Worm (Caenorhabditis elegans) whole organism, late embryonic: Measurements from ENCODE around the gene math-22.

Source experiments
- K02D7.2 ChIP-seq: sonication (generic microtip); optimal IDR thresholded peaks from 2 replicates; lab custom pipeline; 2017; ENCODE audit warnings: mild to moderate bottlenecking, missing genetic modification characterization, missing compliant biosample characterization
- K09A11.1 ChIP-seq: sonication (generic microtip); optimal IDR thresholded peaks from 2 replicates; lab custom pipeline; 2017; ENCODE audit warnings: antibody characterized with exemption, mild to moderate bottlenecking, missing genetic modification characterization, missing compliant biosample characterization; ENCODE audit not compliant: insufficient read depth
- T23F11.4 ChIP-seq: fragments of 200-800 bp; sonication (Bioruptor generic); optimal IDR thresholded peaks from 2 replicates; lab custom pipeline; 2018; ENCODE audit warnings: mild to moderate bottlenecking, missing genetic modification characterization, missing compliant biosample characterization
- ahr-1 ChIP-seq: sonication (generic microtip); optimal IDR thresholded peaks from 2 replicates; lab custom pipeline; 2016; ENCODE audit warnings: missing genetic modification characterization, missing compliant biosample characterization
- ama-1 ChIP-seq: fragments of 150-350 bp; optimal IDR thresholded peaks from 2 replicates; lab custom pipeline; 2014
- ceh-18 ChIP-seq: sonication (generic microtip); optimal IDR thresholded peaks from 2 replicates; lab custom pipeline; 2016; ENCODE audit warnings: missing genetic modification characterization, missing compliant biosample characterization
- ceh-2 ChIP-seq: sonication (generic microtip); optimal IDR thresholded peaks from 2 replicates; lab custom pipeline; 2016; ENCODE audit warnings: missing genotype, missing genetic modification characterization, missing compliant biosample characterization
- ceh-31 ChIP-seq: sonication (generic microtip); optimal IDR thresholded peaks from 2 replicates; lab custom pipeline; 2016; ENCODE audit warnings: missing genetic modification characterization, missing compliant biosample characterization
- ceh-34 ChIP-seq: sonication (generic microtip); optimal IDR thresholded peaks from 2 replicates; lab custom pipeline; 2016; ENCODE audit warnings: mild to moderate bottlenecking, missing genetic modification characterization, missing compliant biosample characterization
- ceh-45 ChIP-seq: fragments of 200-800 bp; sonication (Bioruptor generic); IDR thresholded peaks from 2 replicates; pipeline ENCODE4 v1.3.6; 2022; ENCODE audit warnings: missing genetic modification reagents, missing genetic modification characterization, missing compliant biosample characterization
- ceh-48 ChIP-seq: sonication (generic microtip); optimal IDR thresholded peaks from 2 replicates; lab custom pipeline; 2016; ENCODE audit warnings: missing genetic modification characterization, inconsistent platforms, missing compliant biosample characterization
- ceh-6 ChIP-seq: fragments of 200-800 bp; sonication (Bioruptor generic); optimal IDR thresholded peaks from 2 replicates; lab custom pipeline; 2018; ENCODE audit warnings: mild to moderate bottlenecking, missing genetic modification characterization, missing compliant biosample characterization
- ceh-9 ChIP-seq: sonication (generic microtip); optimal IDR thresholded peaks from 2 replicates; lab custom pipeline; 2016; ENCODE audit warnings: mild to moderate bottlenecking, missing genetic modification characterization, inconsistent platforms, missing compliant biosample characterization
- che-1 ChIP-seq: sonication (generic microtip); optimal IDR thresholded peaks from 2 replicates; lab custom pipeline; 2016; ENCODE audit warnings: mild to moderate bottlenecking, missing genetic modification characterization, missing compliant biosample characterization
- dmd-4 ChIP-seq: sonication (generic microtip); optimal IDR thresholded peaks from 2 replicates; lab custom pipeline; 2016; ENCODE audit warnings: borderline replicate concordance, missing genetic modification characterization, missing compliant biosample characterization
- dve-1 ChIP-seq: sonication (generic microtip); optimal IDR thresholded peaks from 2 replicates; lab custom pipeline; 2017; ENCODE audit warnings: antibody characterized with exemption, mild to moderate bottlenecking, missing genetic modification characterization, missing compliant biosample characterization
- elt-2 ChIP-seq: sonication (generic microtip); optimal IDR thresholded peaks from 2 replicates; lab custom pipeline; 2016; ENCODE audit warnings: missing genetic modification reagents, missing genetic modification characterization, missing compliant biosample characterization
- elt-4 ChIP-seq: sonication (generic microtip); optimal IDR thresholded peaks from 2 replicates; lab custom pipeline; 2016; ENCODE audit warnings: missing genetic modification characterization, missing compliant biosample characterization
- eyg-1 ChIP-seq: sonication (generic microtip); optimal IDR thresholded peaks from 2 replicates; lab custom pipeline; 2016; ENCODE audit warnings: missing genotype, missing genetic modification characterization, missing compliant biosample characterization
- fax-1 ChIP-seq: sonication (generic microtip); optimal IDR thresholded peaks from 2 replicates; lab custom pipeline; 2016; ENCODE audit warnings: missing genotype, missing genetic modification characterization, missing compliant biosample characterization
- fkh-10 ChIP-seq: fragments of 150-350 bp; optimal IDR thresholded peaks from 2 replicates; lab custom pipeline; 2014; ENCODE audit warnings: missing biosample characterization, missing genetic modification reagents, missing genetic modification characterization
- fkh-6 ChIP-seq: sonication (generic microtip); optimal IDR thresholded peaks from 2 replicates; lab custom pipeline; 2016; ENCODE audit warnings: missing genetic modification characterization, missing compliant biosample characterization
- hlh-13 ChIP-seq: fragments of 200-800 bp; sonication (Bioruptor generic); optimal IDR thresholded peaks from 2 replicates; lab custom pipeline; 2018; ENCODE audit warnings: mild to moderate bottlenecking, missing genetic modification characterization, missing compliant biosample characterization
- hlh-15 ChIP-seq: sonication (generic microtip); optimal IDR thresholded peaks from 2 replicates; lab custom pipeline; 2016; ENCODE audit warnings: missing genetic modification characterization, missing compliant biosample characterization
- lim-6 ChIP-seq: sonication (generic microtip); optimal IDR thresholded peaks from 2 replicates; lab custom pipeline; 2016; ENCODE audit warnings: missing genetic modification characterization, missing compliant biosample characterization
- mec-3 ChIP-seq: sonication (generic microtip); optimal IDR thresholded peaks from 2 replicates; lab custom pipeline; 2016; ENCODE audit warnings: borderline replicate concordance, missing genetic modification characterization, missing compliant biosample characterization
- nhr-232 ChIP-seq: sonication (generic microtip); optimal IDR thresholded peaks from 2 replicates; lab custom pipeline; 2016; ENCODE audit warnings: missing genetic modification characterization, missing compliant biosample characterization
- npax-4 ChIP-seq: sonication (generic microtip); optimal IDR thresholded peaks from 2 replicates; lab custom pipeline; 2016; ENCODE audit warnings: missing genetic modification characterization, missing compliant biosample characterization
- pat-9 ChIP-seq: fragments of 200-800 bp; sonication (Bioruptor generic); optimal IDR thresholded peaks from 2 replicates; lab custom pipeline; 2018; ENCODE audit warnings: mild to moderate bottlenecking, missing genetic modification characterization, moderate library complexity, missing compliant biosample characterization
- pha-2 ChIP-seq: sonication (generic microtip); optimal IDR thresholded peaks from 2 replicates; lab custom pipeline; 2017; ENCODE audit warnings: mild to moderate bottlenecking, missing genetic modification characterization, missing compliant biosample characterization
- pha-4 ChIP-seq: fragments of 150-350 bp; optimal IDR thresholded peaks from 2 replicates; lab custom pipeline; 2018; ENCODE audit warnings: missing biosample characterization, missing genetic modification reagents, missing genetic modification characterization
- pqm-1 ChIP-seq: sonication (generic microtip); optimal IDR thresholded peaks from 2 replicates; lab custom pipeline; 2016; ENCODE audit warnings: missing genetic modification characterization, missing compliant biosample characterization
- pros-1 ChIP-seq: fragments of 150-350 bp; optimal IDR thresholded peaks from 2 replicates; lab custom pipeline; 2014; ENCODE audit warnings: missing biosample characterization, missing genetic modification reagents, missing genetic modification characterization
- rnt-1 ChIP-seq: sonication (generic microtip); optimal IDR thresholded peaks from 2 replicates; lab custom pipeline; 2016; ENCODE audit warnings: missing genetic modification characterization, missing compliant biosample characterization
- sdc-2 ChIP-seq: sonication (generic microtip); optimal IDR thresholded peaks from 2 replicates; lab custom pipeline; 2016; ENCODE audit warnings: missing genotype, missing genetic modification characterization, missing compliant biosample characterization
- sox-2 ChIP-seq: fragments of 200-800 bp; sonication (Bioruptor generic); IDR thresholded peaks from 2 replicates; pipeline ENCODE4 v1.3.6; 2022; ENCODE audit warnings: missing genetic modification reagents, missing genetic modification characterization, missing compliant biosample characterization
- tbx-7 ChIP-seq: sonication (generic microtip); optimal IDR thresholded peaks from 2 replicates; lab custom pipeline; 2016; ENCODE audit warnings: missing genotype, missing genetic modification characterization, missing compliant biosample characterization
- unc-55 ChIP-seq: sonication (generic microtip); optimal IDR thresholded peaks from 2 replicates; lab custom pipeline; 2017; ENCODE audit warnings: missing biosample characterization, missing genetic modification reagents, missing genetic modification characterization
- unc-86 ChIP-seq: sonication (generic microtip); optimal IDR thresholded peaks from 2 replicates; lab custom pipeline; 2016; ENCODE audit warnings: missing genetic modification characterization, missing compliant biosample characterization
- zip-5 ChIP-seq: sonication (generic microtip); optimal IDR thresholded peaks from 2 replicates; lab custom pipeline; 2016; ENCODE audit warnings: missing genetic modification characterization, missing compliant biosample characterization
- ztf-16 ChIP-seq: sonication (generic microtip); optimal IDR thresholded peaks from 2 replicates; lab custom pipeline; 2017; ENCODE audit warnings: missing genetic modification characterization, missing compliant biosample characterization

Gene math-22

DNA sequence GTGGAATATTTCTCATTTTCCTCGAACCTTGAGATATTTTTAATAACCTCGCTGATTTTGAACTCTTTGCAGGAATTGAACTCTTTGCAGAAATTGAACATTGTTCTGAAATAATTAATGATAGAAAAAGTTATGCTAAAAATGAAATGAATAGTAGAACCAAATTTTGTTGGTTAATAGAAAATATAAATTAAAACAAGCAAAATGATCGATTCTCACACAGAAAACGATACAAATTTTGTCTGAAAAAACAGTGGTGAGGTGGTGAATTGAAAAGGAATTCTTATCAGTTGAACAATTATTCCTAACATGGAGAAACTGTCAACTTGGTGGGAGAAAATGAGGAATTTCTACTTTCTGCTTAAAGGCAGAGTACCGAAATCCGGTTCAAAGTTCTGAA is 20.6 kb upstream of the math-22 start, which contains the start of gene math-6:
Gene math-6, minus strand, starts transcription at position 101 of the 400 bp plus-strand sequence.
- no peak for TF ChIP-seq fkh-10 (GFP tag; lab: Kevin White, UChicago)
- no peak for TF ChIP-seq ceh-31 (tag; lab: Kevin White, UChicago)
- TF ChIP-seq tbx-7 (tag; lab: Kevin White, UChicago), result no peak
- TF ChIP-seq ceh-18 (tag; lab: Kevin White, UChicago), result no peak
- no peak for TF ChIP-seq K02D7.2 (tag; lab: Kevin White, UChicago)
- TF ChIP-seq elt-2 (tag; lab: Kevin White, UChicago), result no peak
- no peak for TF ChIP-seq hlh-15

DNA sequence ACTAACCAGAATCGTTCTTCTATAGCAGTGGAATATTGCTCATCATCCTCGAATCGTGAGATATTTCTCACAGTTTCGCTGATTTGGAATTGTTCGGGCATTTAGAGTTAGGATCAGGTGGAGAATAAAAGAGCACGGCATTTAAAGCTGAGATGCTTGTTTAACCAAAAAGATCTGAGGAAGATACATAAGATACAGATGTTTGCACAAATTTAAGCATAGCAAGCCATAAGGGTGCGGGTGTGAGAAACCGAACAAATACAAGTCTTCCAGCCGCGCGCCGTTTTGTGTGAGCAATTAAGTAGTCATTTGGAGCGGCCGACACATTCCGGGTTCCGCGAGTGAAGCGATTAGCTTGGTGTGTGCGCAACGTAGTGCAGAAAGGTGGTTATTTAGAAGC is 18.8 kb upstream of the math-22 start, which contains the start of gene math-7:
Gene math-7, minus strand, starts transcription at position 101 of the 400 bp plus-strand sequence.
- TF ChIP-seq ama-1 (lab: Kevin White, UChicago) (no peak), dve-1 (tag; lab: Kevin White, UChicago) (no peak), mec-3 (tag; lab: Kevin White, UChicago) (no peak)
- TF ChIP-seq, all 69 proteins: peak for 0

DNA sequence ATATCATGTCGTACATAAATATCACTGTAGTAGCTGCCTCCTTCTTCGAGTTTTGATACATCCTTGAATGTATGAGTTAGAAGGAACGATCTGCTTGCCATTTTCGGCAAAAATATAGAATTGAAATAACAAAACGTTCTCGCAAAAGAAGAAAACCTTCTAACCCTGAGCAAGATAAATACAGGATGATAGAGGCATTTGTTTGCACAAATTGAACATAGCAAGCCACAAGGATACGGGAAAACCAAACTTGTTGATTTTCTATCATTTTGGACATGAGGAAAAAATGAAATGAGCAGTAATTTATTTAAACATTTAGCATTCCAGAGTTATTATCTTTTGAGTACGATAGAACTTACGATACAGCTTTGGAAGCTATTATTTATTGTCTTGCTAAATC is 16.1 kb upstream of the math-22 start, which contains the start of gene math-8:
Gene math-8, minus strand, starts transcription at position 101 of the 400 bp plus-strand sequence.
- no peak for TF ChIP-seq elt-2 (tag; lab: Kevin White, UChicago)
- TF ChIP-seq lim-6 (tag; lab: Kevin White, UChicago), result no peak
- TF ChIP-seq unc-86 (tag; lab: Kevin White, UChicago), result no peak
- no peak for TF ChIP-seq ceh-6 (GFP tag; lab: Kevin White, UChicago)
- TF ChIP-seq pros-1 (tag; lab: Kevin White, UChicago), result no peak
- TF ChIP-seq dmd-4 (tag; lab: Kevin White, UChicago), result no peak
- TF ChIP-seq nhr-232 (tag; lab: Kevin White, UChicago), result no peak
- no peak for TF ChIP-seq unc-55
- TF ChIP-seq ama-1 (lab: Kevin White, UChicago), result no peak
- no peak for TF ChIP-seq eyg-1 (tag; lab: Kevin White, UChicago)
- TF ChIP-seq npax-4, result no peak
- TF ChIP-seq fkh-6 (tag; lab: Kevin White, UChicago), result no peak
- TF ChIP-seq ceh-9, result no peak
- no peak for TF ChIP-seq dve-1 (tag; lab: Kevin White, UChicago)

DNA sequence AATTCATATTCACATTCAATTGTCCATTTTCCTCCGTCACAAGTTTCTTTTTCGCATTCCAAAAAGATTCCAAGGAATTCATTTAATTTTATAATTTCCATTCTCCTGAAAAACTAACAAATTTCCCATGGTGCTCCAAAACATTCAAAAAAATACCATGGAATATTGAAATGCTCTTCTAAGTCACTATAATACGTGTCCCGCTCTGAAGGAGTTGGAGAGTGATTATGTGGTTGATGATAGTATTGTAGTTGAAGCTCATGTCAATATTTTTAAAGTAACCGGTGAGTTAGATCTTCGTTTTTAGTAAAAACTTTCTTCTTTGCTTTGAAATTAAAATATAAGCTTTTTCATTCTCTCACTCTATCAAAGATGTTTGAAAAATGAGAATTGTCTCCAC is 14.5 kb upstream of the math-22 start, which contains the start of gene math-9:
Gene math-9, minus strand, starts transcription at position 101 of the 400 bp plus-strand sequence.
- TF ChIP-seq lim-6 (tag; lab: Kevin White, UChicago) (no peak), K02D7.2 (tag; lab: Kevin White, UChicago) (no peak), eyg-1 (tag; lab: Kevin White, UChicago) (no peak)
- TF ChIP-seq, all 69 proteins: peak for 0

DNA sequence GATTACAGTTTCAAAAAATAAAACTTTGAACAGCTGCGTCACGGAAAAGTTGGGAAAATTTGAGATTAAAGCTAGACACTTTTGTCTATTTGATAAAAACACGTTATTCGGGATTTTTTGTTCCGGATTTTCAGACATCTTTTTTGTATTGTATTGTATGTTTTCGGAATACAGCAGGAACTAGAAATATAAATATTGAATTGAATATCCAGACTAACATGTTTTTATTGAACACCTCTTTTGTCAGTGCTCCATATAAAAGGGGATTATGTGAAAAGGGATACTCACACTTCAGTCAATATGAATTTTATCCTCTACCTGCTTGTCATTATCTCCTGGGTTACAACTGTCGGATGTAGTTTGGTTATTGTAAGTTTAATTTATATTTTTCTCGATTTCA is 11.3 kb upstream of the math-22 start, which contains the start of gene C16C4.1:
Gene C16C4.1, plus strand, starts transcription at position 301 of the 400 bp plus-strand sequence.
- TF ChIP-seq eyg-1 (tag; lab: Kevin White, UChicago) (no peak), rnt-1 (tag; lab: Kevin White, UChicago) (no peak), pat-9 (tag; lab: Kevin White, UChicago) (no peak), zip-5 (no peak), hlh-15 (no peak), ceh-2 (no peak), sox-2 (GFP tag; lab: Robert Waterston, UW) (no peak), nhr-232 (tag; lab: Kevin White, UChicago) (no peak), ahr-1 (tag; lab: Kevin White, UChicago) (no peak), pha-4 (tag; lab: Kevin White, UChicago) (no peak), che-1 (tag; lab: Kevin White, UChicago) (no peak), ztf-16 (no peak), hlh-13 (GFP tag; lab: Kevin White, UChicago) (no peak)

DNA sequence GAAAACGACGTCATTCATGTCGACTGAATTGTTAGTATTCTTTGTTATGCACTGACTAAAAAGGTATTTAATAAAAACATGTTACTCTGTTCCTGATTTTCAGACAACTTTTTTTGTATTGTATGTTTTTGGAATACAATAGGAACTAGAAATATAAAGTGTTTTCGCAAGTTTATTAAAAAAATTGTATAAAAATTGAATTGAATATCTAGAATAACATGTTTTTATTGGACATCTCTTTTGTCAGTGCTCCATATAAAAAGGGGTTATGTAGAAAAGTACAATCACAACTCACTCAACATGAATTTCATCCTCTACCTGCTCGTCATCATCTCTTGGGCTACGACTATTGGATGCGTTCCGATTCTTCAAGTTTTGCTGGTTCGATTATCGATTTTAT is 9.9 kb upstream of the math-22 start, which contains the start of gene C46F9.5:
Gene C46F9.5, plus strand, starts transcription at position 301 of the 400 bp plus-strand sequence.
- TF ChIP-seq T23F11.4 (GFP tag; lab: Kevin White, UChicago) (no peak), pqm-1 (tag; lab: Kevin White, UChicago) (no peak), ceh-6 (GFP tag; lab: Kevin White, UChicago) (no peak), pha-2 (no peak), elt-4 (tag; lab: Kevin White, UChicago) (no peak), npax-4 (no peak), K09A11.1 (tag; lab: Kevin White, UChicago) (no peak), hlh-13 (GFP tag; lab: Kevin White, UChicago) (no peak), fax-1 (no peak), ceh-34 (tag; lab: Kevin White, UChicago) (no peak), sdc-2 (tag; lab: Kevin White, UChicago) (no peak), eyg-1 (tag; lab: Kevin White, UChicago) (no peak), ceh-31 (tag; lab: Kevin White, UChicago) (no peak), che-1 (tag; lab: Kevin White, UChicago) (no peak), ceh-48 (no peak), ceh-45 (no peak)
